Worm (Caenorhabditis elegans) whole organism, L3 larva: Measurements from ENCODE around the gene D2007.1.

Source experiments
- fkh-10 ChIP-seq: sonication (generic microtip); optimal IDR thresholded peaks from 2 replicates; lab custom pipeline; 2017; ENCODE audit warnings: missing biosample characterization, missing genetic modification reagents, missing genetic modification characterization
- fos-1 ChIP-seq: fragments of 150-350 bp; optimal IDR thresholded peaks from 2 replicates; lab custom pipeline; 2014; ENCODE audit warnings: missing biosample characterization, missing genetic modification characterization
- nhr-11 ChIP-seq: fragments of 150-350 bp; optimal IDR thresholded peaks from 2 replicates; lab custom pipeline; 2014; ENCODE audit warnings: missing biosample characterization, missing genetic modification characterization
- nhr-77 ChIP-seq: fragments of 150-350 bp; optimal IDR thresholded peaks from 2 replicates; lab custom pipeline; 2014; ENCODE audit warnings: missing biosample characterization, missing genetic modification characterization
- snpc-4 ChIP-seq: fragments of 150-350 bp; optimal IDR thresholded peaks from 2 replicates; lab custom pipeline; 2014; ENCODE audit warnings: missing biosample characterization, missing genetic modification characterization
- tbx-2 ChIP-seq: sonication (generic microtip); optimal IDR thresholded peaks from 2 replicates; lab custom pipeline; 2016; ENCODE audit warnings: mild to moderate bottlenecking, missing genetic modification characterization, missing compliant biosample characterization

DNA sequence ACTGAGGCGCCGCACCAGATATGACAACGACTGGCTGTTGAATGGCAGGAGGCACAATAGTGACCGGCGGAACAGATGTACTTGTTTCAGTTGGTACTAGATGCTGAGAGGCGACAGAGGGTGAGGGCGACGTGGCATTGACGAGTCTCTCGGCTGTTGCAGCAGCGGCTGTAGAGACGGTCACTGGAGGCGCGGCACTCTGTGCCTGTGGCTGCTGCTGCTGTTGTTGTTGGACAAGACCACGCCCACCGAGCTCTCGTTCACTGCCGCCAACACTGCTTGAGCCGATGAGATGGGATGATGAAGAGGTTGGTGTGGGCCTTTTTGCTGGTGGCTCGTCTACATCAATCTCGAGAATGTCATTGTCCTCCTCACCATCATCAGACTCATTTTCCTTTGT, 38.1 kb upstream of the D2007.1 start:
- TF ChIP-seq tbx-2 (tag; lab: Kevin White, UChicago) (no peak), fos-1 (tag; lab: Kevin White, UChicago) (no peak), nhr-77 (tag; lab: Kevin White, UChicago) (no peak), nhr-11 (tag; lab: Kevin White, UChicago) (no peak), fkh-10 (GFP tag; lab: Kevin White, UChicago) (no peak), snpc-4 (tag; lab: Kevin White, UChicago) (no peak)
